Worm (Caenorhabditis elegans): ENCODE measurements around the gene ttll-5.

Gene ttll-5

ce11 chrV:11535504-11536062, 26.7 kb downstream of the ttll-5 start (continued):
- no peak for TF ChIP-seq hlh-17 (GFP tag; optimal IDR thresholded peaks at IDR 0.05; ENCODE audit: borderline replicate concordance)
- peak; percentile 10 for TF ChIP-seq mep-1 (tag; optimal IDR thresholded peaks at IDR 0.05)
- TF ChIP-seq nhr-47 (tag; optimal IDR thresholded peaks at IDR 0.05) = peak; percentile 0
- peak; percentile 55 for TF ChIP-seq nhr-71 (tag; optimal IDR thresholded peaks at IDR 0.05)
- TF ChIP-seq nhr-90 (tag; optimal IDR thresholded peaks at IDR 0.05; ENCODE audit: poor library complexity) = no peak
- TF ChIP-seq lin-13 (GFP tag; optimal IDR thresholded peaks at IDR 0.05) = no peak
- no peak for TF ChIP-seq ceh-90 (tag; optimal IDR thresholded peaks at IDR 0.05)
- no peak for TF ChIP-seq ztf-11 (tag; optimal IDR thresholded peaks at IDR 0.05)
- TF ChIP-seq nhr-12 (tag; optimal IDR thresholded peaks at IDR 0.05) = no peak
- no peak for TF ChIP-seq tlp-1 (tag; optimal IDR thresholded peaks at IDR 0.05)
- TF ChIP-seq tbx-2 (tag; optimal IDR thresholded peaks at IDR 0.05) = no peak

ce11 chrV:11536667-11537066, 27.8 kb downstream of the ttll-5 start:
- TF ChIP-seq lin-14 (GFP tag; optimal IDR thresholded peaks at IDR 0.05) (peak; percentile 62), nhr-12 (tag; optimal IDR thresholded peaks at IDR 0.05) (no peak), rnt-1 (tag; optimal IDR thresholded peaks at IDR 0.05) (no peak), nhr-85 (tag) (peak; percentile 46), ceh-8 (GFP tag; optimal IDR thresholded peaks at IDR 0.05) (no peak), efl-1 (optimal IDR thresholded peaks at IDR 0.05) (no peak), efl-1 (GFP tag; optimal IDR thresholded peaks at IDR 0.05 in 1 of 2) (peak in 1 of 2 experiments; percentile 83)

- TF ChIP-seq efl-1 (optimal IDR thresholded peaks at IDR 0.05) (no peak), efl-1 (GFP tag; optimal IDR thresholded peaks at IDR 0.05 in 1 of 2) (peak in 1 of 2 experiments; percentile 21), C16A3.4 (tag; optimal IDR thresholded peaks at IDR 0.05) (no peak)
Measured at ce11 chrV:11539502-11539901, 30.6 kb downstream of the ttll-5 start.

- TF ChIP-seq vab-15 (tag; optimal IDR thresholded peaks at IDR 0.05) = peak; percentile 4
- TF ChIP-seq nhr-76 (tag; optimal IDR thresholded peaks at IDR 0.05) = no peak
- peak in 1 of 2 experiments; percentile 3 for TF ChIP-seq efl-1 (optimal IDR thresholded peaks at IDR 0.05)
- TF ChIP-seq efl-1 (GFP tag; optimal IDR thresholded peaks at IDR 0.05 in 1 of 2) = no peak
- no peak for TF ChIP-seq nhr-11 (tag; optimal IDR thresholded peaks at IDR 0.05)
- no peak for TF ChIP-seq elt-2 (tag; optimal IDR thresholded peaks at IDR 0.05)
- peak; percentile 7 for TF ChIP-seq jun-1 (tag; optimal IDR thresholded peaks at IDR 0.05)
- TF ChIP-seq sup-37 (GFP tag; optimal IDR thresholded peaks at IDR 0.05) = no peak
- TF ChIP-seq zip-4 (GFP tag; optimal IDR thresholded peaks at IDR 0.05) = no peak
Measured at ce11 chrV:11541284-11541683, 32.4 kb downstream of the ttll-5 start.

- TF ChIP-seq hpl-2 (GFP tag; optimal IDR thresholded peaks at IDR 0.05) = no peak
- no peak for TF ChIP-seq nhr-11 (tag; optimal IDR thresholded peaks at IDR 0.05)
- TF ChIP-seq efl-1 (optimal IDR thresholded peaks at IDR 0.05) = no peak
- peak in 1 of 2 experiments; percentile 89 for TF ChIP-seq efl-1 (GFP tag; optimal IDR thresholded peaks at IDR 0.05 in 1 of 2)
- TF ChIP-seq fos-1 (tag; optimal IDR thresholded peaks at IDR 0.05) = no peak
- TF ChIP-seq efl-3 (GFP tag; optimal IDR thresholded peaks at IDR 0.05) = no peak
- TF ChIP-seq mep-1 (tag; optimal IDR thresholded peaks at IDR 0.05) = no peak
- no peak for TF ChIP-seq pag-3 (tag; optimal IDR thresholded peaks at IDR 0.05; ENCODE audit: borderline replicate concordance, insufficient read depth)
- TF ChIP-seq sptf-1 (tag; optimal IDR thresholded peaks at IDR 0.05) = no peak
- TF ChIP-seq nhr-28 (tag; optimal IDR thresholded peaks at IDR 0.05) = no peak
- TF ChIP-seq nhr-12 (tag; optimal IDR thresholded peaks at IDR 0.05) = no peak
- no peak for TF ChIP-seq hlh-4 (tag; optimal IDR thresholded peaks at IDR 0.05)
- no peak for TF ChIP-seq fkh-4 (tag; optimal IDR thresholded peaks at IDR 0.05; ENCODE audit: borderline replicate concordance)
- no peak for TF ChIP-seq lin-13 (GFP tag; optimal IDR thresholded peaks at IDR 0.05)
- TF ChIP-seq sup-37 (GFP tag; optimal IDR thresholded peaks at IDR 0.05) = no peak
- no peak for TF ChIP-seq pqm-1 (tag; optimal IDR thresholded peaks at IDR 0.05)
- no peak for TF ChIP-seq Y116A8C.19 (tag; optimal IDR thresholded peaks at IDR 0.05; ENCODE audit: borderline replicate concordance)
- TF ChIP-seq zip-4 (GFP tag; optimal IDR thresholded peaks at IDR 0.05) = no peak
- no peak for TF ChIP-seq grh-1 (GFP tag; IDR thresholded peaks at IDR 0.05)
- TF ChIP-seq unc-86 (tag; optimal IDR thresholded peaks at IDR 0.05) = no peak
- TF ChIP-seq nhr-85 (tag) = peak; percentile 90
- TF ChIP-seq lin-39 (tag; optimal IDR thresholded peaks at IDR 0.05) = no peak
- no peak for TF ChIP-seq aly-2 (tag; optimal IDR thresholded peaks at IDR 0.05)
- TF ChIP-seq blmp-1 (tag; optimal IDR thresholded peaks at IDR 0.05) = peak; percentile 44
- peak; percentile 2 for TF ChIP-seq nhr-90 (tag; optimal IDR thresholded peaks at IDR 0.05; ENCODE audit: poor library complexity)
- TF ChIP-seq C34B4.2 (tag; optimal IDR thresholded peaks at IDR 0.05) = no peak
- no peak for TF ChIP-seq pax-3 (tag; optimal IDR thresholded peaks at IDR 0.05)
- no peak for TF ChIP-seq nhr-19 (GFP tag; conservative IDR thresholded peaks at IDR 0.05)
- no peak for TF ChIP-seq tlp-1 (tag; optimal IDR thresholded peaks at IDR 0.05)
Measured at ce11 chrV:11543564-11543963, 34.7 kb downstream of the ttll-5 start, which contains the start of gene F38B7.2. F38B7.2 (plus strand) TSS chrV:11543963.

All from whole organism, L1 larva.